Worm (Caenorhabditis elegans) whole organism, L4/young adult: ENCODE measurements around the gene hpo-28.

Experiments
- W03F9.2 ChIP-seq: fragments of 150-350 bp; optimal IDR thresholded peaks from 2 replicates; lab custom pipeline; 2014; ENCODE audit warnings: missing biosample characterization, missing genetic modification characterization
- him-1 ChIP-seq: sonication (generic microtip); optimal IDR thresholded peaks from 2 replicates; lab custom pipeline; 2016; ENCODE audit warnings: missing genotype, missing genetic modification reagents, missing genetic modification characterization, missing compliant biosample characterization

ce11 chrIII:5721488-5721887, 12.4 kb upstream of the hpo-28 start:
- TF ChIP-seq W03F9.2 (tag; lab: Kevin White, UChicago), result no peak
- no peak for TF ChIP-seq him-1 (tag; lab: Kevin White, UChicago)
